Fruit fly (Drosophila melanogaster) Kc167 (cell line): ENCODE results near the gene Hexo1.

Experiments used
- Myc ChIP-seq: fragments of >200 bp; optimal IDR thresholded peaks from 2 replicates; lab custom pipeline; 2017; ENCODE audit warnings: missing external identifiers
- Sin3A ChIP-seq: fragments of >200 bp; optimal IDR thresholded peaks from 2 replicates; lab custom pipeline; 2018; ENCODE audit warnings: missing external identifiers
- h ChIP-seq: fragments of >200 bp; optimal IDR thresholded peaks from 3 replicates; lab custom pipeline; 2018; ENCODE audit warnings: missing external identifiers
- insv ChIP-seq: fragments of >200 bp; optimal IDR thresholded peaks from 3 replicates; lab custom pipeline; 2018; ENCODE audit warnings: missing external identifiers
- psq ChIP-seq: fragments of >200 bp; optimal IDR thresholded peaks from 2 replicates; lab custom pipeline; 2017; ENCODE audit warnings: missing external identifiers
- ttk ChIP-seq: sonication (Bioruptor generic); optimal IDR thresholded peaks from 2 replicates; lab custom pipeline; 2017; ENCODE audit warnings: missing external identifiers

The Hexo1 gene

DNA sequence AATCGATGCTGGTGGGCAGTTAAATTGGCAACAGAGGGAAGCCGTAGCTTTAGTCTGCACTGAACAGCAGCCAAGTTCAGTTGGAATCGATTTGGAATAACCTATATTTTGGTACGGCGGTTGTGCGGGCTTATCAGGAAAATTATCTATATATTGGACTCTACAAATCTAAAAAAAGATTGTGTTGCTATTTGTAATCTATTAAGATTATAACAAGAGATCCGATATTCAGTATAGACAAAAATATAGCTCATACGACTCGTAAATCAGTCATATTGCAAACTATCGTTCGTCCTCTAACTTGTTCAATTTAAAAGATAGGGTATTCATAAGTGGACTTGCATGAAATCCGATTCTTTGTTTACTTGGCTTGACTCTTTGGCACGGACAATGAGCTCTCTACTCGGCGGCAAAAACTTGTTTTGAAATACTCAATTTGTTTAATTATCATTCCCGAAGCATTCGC, at the start of gene Hexo1:
TSS of gene Hexo1 (plus strand) at position 51 of the 466 bp plus-strand sequence.
- no peak for TF ChIP-seq insv (lab: Kevin White, UChicago)
- no peak for TF ChIP-seq Myc (lab: Kevin White, UChicago)
- no peak for TF ChIP-seq psq (lab: Kevin White, UChicago)
- TF ChIP-seq Sin3A (lab: Kevin White, UChicago), result no peak
- TF ChIP-seq h, result no peak
- TF ChIP-seq ttk (lab: Kevin White, UChicago), result no peak

DNA sequence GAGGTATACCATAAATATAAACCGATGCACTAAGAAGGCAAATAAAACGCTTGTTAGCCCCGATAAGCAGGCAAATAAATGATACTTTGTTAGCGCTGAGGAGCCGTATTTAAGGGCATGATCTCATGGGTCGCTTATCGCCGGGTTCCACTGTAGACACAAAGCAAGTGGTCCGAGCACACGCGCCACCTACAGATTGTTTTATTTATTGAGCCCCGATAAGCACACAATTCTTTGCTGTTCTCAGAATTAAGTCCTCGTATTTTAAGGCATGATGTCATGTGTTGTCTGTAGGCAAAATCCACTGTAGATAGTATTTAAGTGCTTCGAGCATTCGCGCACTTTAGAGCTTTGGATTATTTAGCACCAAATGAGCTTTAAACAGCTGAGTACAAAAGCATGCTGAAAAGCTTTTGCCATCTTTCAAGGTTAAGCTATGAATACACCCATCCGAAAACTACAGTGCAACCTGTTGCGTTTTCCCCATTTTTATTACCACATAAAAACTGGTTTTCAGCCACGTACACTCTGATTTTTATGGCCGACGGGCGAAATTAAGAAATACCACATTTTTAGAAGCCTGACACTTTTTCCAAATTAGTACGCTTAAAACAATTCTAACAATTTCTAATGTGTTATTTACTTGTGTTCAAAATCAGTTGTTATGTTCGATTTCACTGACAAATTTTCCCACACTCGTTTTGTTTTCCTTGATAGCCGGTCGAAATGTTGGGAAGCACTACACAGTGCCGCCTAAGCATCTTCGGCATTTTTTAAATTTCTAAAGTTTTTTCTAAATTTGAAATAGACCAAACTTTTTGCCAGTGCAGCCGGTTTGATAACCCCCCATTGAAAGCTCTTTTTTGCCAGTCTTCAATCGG, 48.8 kb upstream of the Hexo1 start, which contains the start of gene Sqor:
TSS of gene Sqor (plus strand) at position 732 of the 881 bp plus-strand sequence.
- no peak for TF ChIP-seq Sin3A (lab: Kevin White, UChicago)
- TF ChIP-seq psq (lab: Kevin White, UChicago), result no peak
- TF ChIP-seq Myc (lab: Kevin White, UChicago), result no peak
- no peak for TF ChIP-seq insv (lab: Kevin White, UChicago)
- no peak for TF ChIP-seq ttk (lab: Kevin White, UChicago)
- TF ChIP-seq h, result no peak

DNA sequence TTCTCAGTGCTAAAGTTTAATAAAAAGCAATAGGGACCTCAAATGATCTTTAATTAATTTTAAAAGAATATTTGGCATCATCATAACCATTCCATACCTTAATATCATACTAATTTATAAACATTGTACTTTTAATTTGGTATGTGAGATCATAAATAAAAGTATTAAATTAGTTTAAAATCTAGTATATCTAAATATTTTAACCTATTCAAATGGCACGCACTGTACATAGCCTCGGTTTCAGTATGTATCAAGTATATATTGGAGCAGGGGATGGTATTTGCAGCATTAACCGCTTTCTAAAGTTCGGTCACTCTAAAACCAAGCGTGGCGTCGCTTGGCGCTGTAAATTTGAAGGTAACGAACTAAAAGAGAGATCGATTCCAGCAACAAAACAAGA, 46.0 kb upstream of the Hexo1 start, which contains the start of gene pav:
TSS of gene pav (plus strand) at position 307 of the 400 bp plus-strand sequence.
- TF ChIP-seq h (no peak), Myc (lab: Kevin White, UChicago) (no peak), psq (lab: Kevin White, UChicago) (no peak), ttk (lab: Kevin White, UChicago) (no peak), Sin3A (lab: Kevin White, UChicago) (no peak), insv (lab: Kevin White, UChicago) (no peak)

DNA sequence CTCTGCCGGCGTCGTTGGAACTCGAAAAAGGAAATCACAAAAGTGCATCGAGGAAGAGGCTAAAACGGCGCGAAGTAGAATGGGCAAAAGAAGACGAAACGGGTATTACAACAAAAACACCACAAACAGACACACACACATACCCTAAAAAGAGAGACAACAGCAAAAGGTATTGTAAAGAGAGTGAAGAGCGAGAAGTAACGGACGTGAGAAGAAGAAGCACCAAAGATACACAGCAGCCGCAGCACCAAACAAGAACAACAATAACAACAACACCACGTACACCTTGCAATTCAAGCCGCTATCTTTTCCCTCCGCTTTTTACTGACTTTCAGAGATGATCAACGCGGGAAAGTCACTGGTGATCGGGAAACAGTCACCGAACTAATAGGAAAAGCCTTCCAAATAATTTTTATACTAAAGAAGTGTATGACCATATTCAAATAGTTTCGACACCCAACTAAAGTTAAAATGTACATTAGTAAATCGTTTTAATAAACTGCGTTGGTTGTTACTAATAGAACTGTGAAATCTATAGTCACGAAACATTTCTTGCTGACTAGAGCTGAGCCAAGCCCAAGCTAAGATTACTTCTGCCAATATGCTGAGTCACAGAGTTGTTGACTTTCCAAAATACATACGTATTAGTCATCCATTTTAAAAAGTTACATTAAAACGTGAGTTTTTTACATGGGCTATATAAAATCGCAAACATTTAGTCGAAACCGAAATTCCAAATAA, 36.1 kb upstream of the Hexo1 start:
- TF ChIP-seq Sin3A (lab: Kevin White, UChicago), result no peak
- no peak for TF ChIP-seq Myc (lab: Kevin White, UChicago)
- TF ChIP-seq h, result no peak
- TF ChIP-seq psq (lab: Kevin White, UChicago), result no peak
- TF ChIP-seq insv (lab: Kevin White, UChicago), result no peak
- no peak for TF ChIP-seq ttk (lab: Kevin White, UChicago)

DNA sequence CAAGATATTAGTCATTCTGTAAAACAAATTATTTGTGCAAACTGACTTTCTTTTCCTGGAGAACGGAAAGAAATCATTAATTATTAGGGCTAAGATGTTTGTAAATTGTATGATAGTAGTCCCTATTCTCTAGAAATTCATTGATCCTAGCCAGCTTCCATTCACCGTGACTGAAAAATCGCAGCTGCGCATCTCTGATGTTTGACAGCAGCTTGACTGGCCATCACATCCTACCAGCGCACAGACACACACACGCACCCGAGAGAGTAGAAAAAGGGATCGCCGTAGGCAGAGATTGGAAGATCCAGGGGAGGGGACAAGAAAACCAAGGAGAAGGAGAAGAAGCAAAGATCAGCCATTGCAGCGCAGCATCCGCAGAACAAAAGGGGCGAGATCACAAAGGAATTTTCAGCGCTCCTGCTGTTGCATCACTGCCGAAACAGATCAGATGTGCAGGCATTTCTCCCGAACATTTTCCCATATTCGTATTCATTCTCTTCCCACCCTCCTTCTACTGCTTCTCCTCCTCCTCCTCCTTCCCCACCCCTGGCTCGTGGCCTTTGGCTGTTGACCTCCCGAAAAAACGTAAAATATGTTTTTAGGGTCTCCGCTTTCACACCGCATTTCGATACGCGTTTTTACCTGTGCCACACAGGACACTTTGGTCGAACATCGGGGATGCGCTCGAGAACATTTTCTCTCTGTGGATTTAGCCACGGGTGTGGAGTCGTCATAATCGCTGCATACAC, 35.4 kb upstream of the Hexo1 start:
- TF ChIP-seq Myc (lab: Kevin White, UChicago) (no peak), insv (lab: Kevin White, UChicago) (no peak), Sin3A (lab: Kevin White, UChicago) (no peak), psq (lab: Kevin White, UChicago) (no peak), ttk (lab: Kevin White, UChicago) (no peak), h (no peak)

DNA sequence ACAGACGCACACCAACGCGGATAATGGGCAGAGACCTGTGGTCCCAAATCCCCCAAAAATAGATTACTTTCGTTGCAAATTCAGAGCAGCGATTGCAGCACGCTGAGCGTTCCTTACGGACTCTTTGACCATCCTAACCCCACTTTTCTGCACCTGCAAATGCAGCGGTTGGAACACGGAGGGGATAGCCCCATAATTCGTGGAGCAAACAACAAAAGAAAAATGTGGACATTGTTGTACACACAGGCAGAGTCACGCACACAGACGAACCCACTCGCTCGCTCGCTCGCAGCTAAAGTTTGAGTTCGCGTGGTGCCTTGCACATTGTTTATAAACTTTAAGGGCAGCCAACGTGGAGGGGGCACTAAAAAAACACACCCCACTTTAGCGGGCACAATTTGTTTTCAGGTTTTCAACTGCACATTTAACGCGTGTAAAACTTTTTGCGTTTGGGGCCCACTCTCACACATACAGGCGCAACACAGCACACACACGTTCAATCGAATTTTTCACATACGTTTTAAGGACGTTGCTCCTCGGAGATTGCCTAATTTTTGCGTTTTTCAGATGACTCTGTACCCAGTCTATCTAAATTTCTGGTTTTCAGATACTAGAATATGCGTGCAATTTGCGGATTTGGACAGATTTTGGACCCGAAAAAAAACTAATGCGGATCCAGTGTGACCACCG, 34.7 kb upstream of the Hexo1 start:
- no peak for TF ChIP-seq Sin3A (lab: Kevin White, UChicago)
- no peak for TF ChIP-seq h
- no peak for TF ChIP-seq psq (lab: Kevin White, UChicago)
- TF ChIP-seq ttk (lab: Kevin White, UChicago), result no peak
- TF ChIP-seq Myc (lab: Kevin White, UChicago), result no peak
- TF ChIP-seq insv (lab: Kevin White, UChicago), result no peak

DNA sequence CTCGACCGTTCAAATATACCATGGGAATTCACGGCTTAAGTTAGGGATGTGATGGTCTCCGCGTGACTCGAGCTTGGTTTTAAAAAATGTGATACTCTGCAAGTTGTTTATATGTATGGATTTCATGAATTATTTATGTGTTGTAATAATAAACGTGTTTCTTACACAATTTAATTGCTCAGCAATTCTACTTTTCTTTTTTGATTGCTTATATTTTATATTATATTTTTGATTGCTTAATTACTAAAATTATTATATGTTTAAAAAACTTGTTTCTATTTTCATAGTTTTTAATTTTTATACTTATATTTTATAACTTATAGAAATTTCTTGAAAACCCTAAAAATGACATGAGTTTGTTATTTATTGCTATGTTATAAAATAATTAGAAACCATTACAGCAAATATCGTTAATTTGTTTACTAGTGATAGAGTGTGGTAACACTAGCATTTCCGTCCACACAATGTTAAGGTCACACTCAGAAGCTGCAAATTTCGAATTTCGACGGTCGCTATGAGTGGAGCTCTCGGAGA, 34.1 kb upstream of the Hexo1 start, which contains the start of the genes ago and CG1265:
TSS of gene ago (minus strand) at position 6 of the 534 bp plus-strand sequence.
TSS of gene CG1265 (plus strand) at position 476 of the 534 bp plus-strand sequence.
- TF ChIP-seq ttk (lab: Kevin White, UChicago) (no peak), Sin3A (lab: Kevin White, UChicago) (peak; percentile 30)

DNA sequence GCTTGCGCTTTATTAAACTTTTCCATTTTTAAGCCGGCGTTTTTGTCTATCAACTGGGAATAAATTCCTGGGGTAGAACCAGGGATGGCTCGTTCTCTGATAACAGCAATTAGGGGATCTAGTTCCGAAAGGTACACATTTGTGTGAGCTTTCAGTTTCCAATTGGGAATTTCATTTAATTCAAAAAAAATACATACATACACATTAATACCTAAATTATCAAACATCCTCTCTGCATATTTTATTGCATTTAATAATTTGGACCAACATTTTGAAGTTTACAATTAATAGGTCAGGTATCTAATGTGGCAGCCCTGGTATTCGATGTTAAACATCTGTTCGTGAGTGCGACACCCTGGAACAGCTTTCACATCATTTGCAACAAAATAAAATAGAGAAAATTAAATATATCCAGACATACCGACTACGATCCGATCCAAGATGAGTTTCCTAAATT, 29.3 kb upstream of the Hexo1 start, which contains the start of the genes CG15011 and CG1309:
TSS of gene CG15011 (minus strand) at position 51 of the 457 bp plus-strand sequence.
TSS of gene CG1309 (plus strand) at position 329 of the 457 bp plus-strand sequence.
- TF ChIP-seq h (no peak), Myc (lab: Kevin White, UChicago) (no peak), ttk (lab: Kevin White, UChicago) (no peak), psq (lab: Kevin White, UChicago) (no peak), insv (lab: Kevin White, UChicago) (no peak), Sin3A (lab: Kevin White, UChicago) (no peak)

DNA sequence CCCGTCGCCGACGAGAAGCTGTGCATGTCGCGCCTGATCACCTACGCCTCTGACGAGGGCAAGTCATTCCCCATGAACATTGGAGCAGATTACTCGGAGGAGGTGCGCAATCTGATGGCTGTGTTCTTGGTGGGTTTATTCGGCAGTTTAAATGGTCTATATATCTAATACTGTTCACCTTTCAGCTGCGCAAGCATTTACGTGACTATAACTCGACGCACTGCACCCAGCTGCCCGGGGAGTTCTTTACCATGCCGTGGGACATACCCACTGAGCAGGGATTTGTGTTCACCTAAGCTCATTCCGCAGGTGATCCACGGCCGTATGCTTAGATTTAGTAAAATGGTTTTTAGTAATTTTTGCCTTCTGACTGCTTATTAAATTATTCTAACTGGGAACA, 27.3 kb upstream of the Hexo1 start:
- TF ChIP-seq insv (lab: Kevin White, UChicago), result no peak
- no peak for TF ChIP-seq ttk (lab: Kevin White, UChicago)
- TF ChIP-seq Myc (lab: Kevin White, UChicago), result no peak
- no peak for TF ChIP-seq h
- no peak for TF ChIP-seq Sin3A (lab: Kevin White, UChicago)
- TF ChIP-seq psq (lab: Kevin White, UChicago), result no peak

DNA sequence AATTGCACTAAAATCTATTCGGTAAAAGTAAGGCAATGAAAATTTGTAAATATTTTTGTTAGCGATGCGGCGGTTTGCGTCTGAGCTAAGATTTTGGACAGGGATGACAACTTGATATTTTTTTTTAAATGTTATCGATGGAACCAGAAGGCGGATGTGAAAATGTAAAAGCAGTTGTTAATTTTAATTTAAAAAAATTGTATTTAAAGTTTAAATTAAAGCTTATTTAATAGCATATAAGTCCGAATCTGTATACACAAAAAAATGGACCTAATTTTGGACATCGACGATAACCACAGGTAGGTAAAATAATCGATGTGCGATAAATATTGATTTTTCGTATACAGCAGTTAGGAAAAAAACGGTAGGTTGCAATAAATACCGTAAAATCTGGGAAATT, 26.1 kb upstream of the Hexo1 start, which contains the start of the genes CG11586 and VhaM9.7-a:
TSS of gene CG11586 (minus strand) at position 87 of the 400 bp plus-strand sequence.
TSS of gene VhaM9.7-a (plus strand) at position 322 of the 400 bp plus-strand sequence.
- no peak for TF ChIP-seq Sin3A (lab: Kevin White, UChicago)
- TF ChIP-seq ttk (lab: Kevin White, UChicago), result no peak
- no peak for TF ChIP-seq Myc (lab: Kevin White, UChicago)
- TF ChIP-seq psq (lab: Kevin White, UChicago), result no peak
- TF ChIP-seq h, result no peak
- TF ChIP-seq insv (lab: Kevin White, UChicago), result no peak
